Fruit fly (Drosophila melanogaster) S2 (cell line): Measurements from ENCODE around the gene Tbca.
A peak's percentile ranks its signal among the peaks of the same experiment; 100 is the strongest.

Source experiments
- CG8478 ChIP-seq: fragments of >200 bp; optimal IDR thresholded peaks from 2 replicates; lab custom pipeline; 2018
- CTCF ChIP-seq, 2 experiments: fragments of >200 bp; optimal IDR thresholded peaks; 2 replicates each; lab custom pipeline; 2018

Tbca gene

dm6 chr3R:31724580-31725320 is 18.5 kb upstream of the Tbca start:
- TF ChIP-seq CG8478 (lab: Kevin White, UChicago) (no peak), CTCF (optimal IDR thresholded peaks at IDR 0.05; lab: Kevin White, UChicago) (no peak)

- TF ChIP-seq CTCF (optimal IDR thresholded peaks at IDR 0.05; lab: Kevin White, UChicago) (no peak), CG8478 (lab: Kevin White, UChicago) (no peak)
Measured at dm6 chr3R:31725486-31726227, 17.6 kb upstream of the Tbca start.

- TF ChIP-seq CG8478 (lab: Kevin White, UChicago), result no peak
- no peak for TF ChIP-seq CTCF (optimal IDR thresholded peaks at IDR 0.05; lab: Kevin White, UChicago)
Measured at dm6 chr3R:31726286-31726685, 17.0 kb upstream of the Tbca start.

dm6 chr3R:31727773-31728172 is 15.5 kb upstream of the Tbca start:
- TF ChIP-seq CTCF (optimal IDR thresholded peaks at IDR 0.05; lab: Kevin White, UChicago) (no peak), CG8478 (lab: Kevin White, UChicago) (no peak)

dm6 chr3R:31736776-31737175 is 6.5 kb upstream of the Tbca start, which contains the start of the genes CstF50 and CG11563:
CstF50 (minus strand) TSS chr3R:31736963.
CG11563 (plus strand) TSS chr3R:31737035.
- no peak for TF ChIP-seq CG8478 (lab: Kevin White, UChicago)
- no peak for TF ChIP-seq CTCF (optimal IDR thresholded peaks at IDR 0.05; lab: Kevin White, UChicago)

- TF ChIP-seq CTCF (optimal IDR thresholded peaks at IDR 0.05; lab: Kevin White, UChicago) (no peak), CG8478 (lab: Kevin White, UChicago) (no peak)
Measured at dm6 chr3R:31738060-31738619, 5.2 kb upstream of the Tbca start, which contains the start of gene eEF1alpha2. eEF1alpha2 (plus strand) TSS chr3R:31738468.

- TF ChIP-seq CG8478 (lab: Kevin White, UChicago) (no peak), CTCF (optimal IDR thresholded peaks at IDR 0.05; lab: Kevin White, UChicago) (no peak)
Measured at dm6 chr3R:31739067-31739786, 4.1 kb upstream of the Tbca start.

dm6 chr3R:31741278-31741677 is 2.0 kb upstream of the Tbca start:
- no peak for TF ChIP-seq CTCF (optimal IDR thresholded peaks at IDR 0.05; lab: Kevin White, UChicago)
- TF ChIP-seq CG8478 (lab: Kevin White, UChicago), result no peak

- TF ChIP-seq CTCF (optimal IDR thresholded peaks at IDR 0.05; lab: Kevin White, UChicago) (no peak), CG8478 (lab: Kevin White, UChicago) (no peak)
Measured at dm6 chr3R:31744044-31744652, 858 bp downstream of the Tbca start, which contains the start of gene CG1896. CG1896 (plus strand) TSS chr3R:31744282.

dm6 chr3R:31745629-31746081 is 2.4 kb downstream of the Tbca start, which contains the start of gene awd:
awd (minus strand) TSS chr3R:31746077.
- no peak for TF ChIP-seq CG8478 (lab: Kevin White, UChicago)
- peak in 1 of 2 experiments; percentile 24 for TF ChIP-seq CTCF (optimal IDR thresholded peaks at IDR 0.05; lab: Kevin White, UChicago)

- no peak for TF ChIP-seq CG8478 (lab: Kevin White, UChicago)
- TF ChIP-seq CTCF (optimal IDR thresholded peaks at IDR 0.05; lab: Kevin White, UChicago), result peak; percentile 18 to 40
Measured at dm6 chr3R:31747429-31748048, 4.2 kb downstream of the Tbca start, which contains the start of the genes nero and CG1910. nero (minus strand) TSS chr3R:31747558. CG1910 (plus strand) TSS chr3R:31747643.

- no peak for TF ChIP-seq CTCF (optimal IDR thresholded peaks at IDR 0.05; lab: Kevin White, UChicago)
- no peak for TF ChIP-seq CG8478 (lab: Kevin White, UChicago)
Measured at dm6 chr3R:31748093-31748996, 5.1 kb downstream of the Tbca start.
